Worm (Caenorhabditis elegans) whole organism, L4 larva: ENCODE data around the gene clc-33.

ENCODE experiments used
- F26F4.8 ChIP-seq: fragments of 200-800 bp; sonication (Bioruptor generic); conservative IDR thresholded peaks from 2 replicates; pipeline ENCODE4 v1.3.6; 2022; ENCODE audit warnings: missing genetic modification characterization, missing compliant biosample characterization
- ZK546.5 ChIP-seq, 2 experiments: sonication (generic microtip); optimal IDR thresholded peaks; 2 replicates each; lab custom pipeline; 2017; ENCODE audit warnings: missing biosample characterization in 2 of 2, missing genetic modification characterization in 2 of 2
- aly-2 ChIP-seq: sonication (generic microtip); optimal IDR thresholded peaks from 2 replicates; lab custom pipeline; 2018; ENCODE audit warnings: missing biosample characterization, missing genetic modification characterization
- ama-1 ChIP-seq: fragments of 150-350 bp; optimal IDR thresholded peaks from 2 replicates; lab custom pipeline; 2014; ENCODE audit warnings: inconsistent platforms, mixed read lengths
- attf-4 ChIP-seq: sonication (generic microtip); optimal IDR thresholded peaks from 3 replicates; lab custom pipeline; 2017; ENCODE audit warnings: missing biosample characterization, missing genetic modification characterization
- fos-1 ChIP-seq: fragments of 150-350 bp; optimal IDR thresholded peaks from 2 replicates; lab custom pipeline; 2014; ENCODE audit warnings: missing biosample characterization, missing genetic modification characterization
- hmg-1.1 ChIP-seq: fragments of 200-800 bp; sonication (Bioruptor generic); IDR thresholded peaks from 2 replicates; pipeline ENCODE4 v1.3.6; 2022; ENCODE audit warnings: missing genetic modification reagents, missing genetic modification characterization, missing compliant biosample characterization
- lsy-2 ChIP-seq, 2 experiments: fragments of 150-350 bp in 1 of 2; sonication (generic microtip) in 1 of 2; optimal IDR thresholded peaks; 2 replicates each; lab custom pipeline; 2014 to 2017; ENCODE audit warnings: missing biosample characterization in 2 of 2, missing genetic modification characterization in 2 of 2
- madf-5 ChIP-seq, 2 experiments: fragments of 200-800 bp; sonication (Bioruptor generic); IDR thresholded peaks; 2 replicates each; pipeline ENCODE4 v1.3.6; 2022; ENCODE audit warnings: missing compliant biosample characterization in 2 of 2, missing genetic modification characterization in 2 of 2
- nhr-77 ChIP-seq: fragments of 150-350 bp; optimal IDR thresholded peaks from 2 replicates; lab custom pipeline; 2014; ENCODE audit warnings: missing biosample characterization, missing genetic modification characterization
- set-16 ChIP-seq: fragments of 200-800 bp; sonication (Bioruptor generic); IDR thresholded peaks from 2 replicates; pipeline ENCODE4 v1.3.6; 2022; ENCODE audit warnings: missing genetic modification reagents, missing genetic modification characterization, missing compliant biosample characterization

ce11 chrII:869316-869715 lies 29.1 kb downstream of the clc-33 start:
- TF ChIP-seq lsy-2 (tag; optimal IDR thresholded peaks at IDR 0.05; lab: Kevin White, UChicago) = no peak
- no peak for TF ChIP-seq attf-4 (tag; lab: Kevin White, UChicago)
- TF ChIP-seq nhr-77 (tag; lab: Kevin White, UChicago) = no peak
- no peak for TF ChIP-seq madf-5 (GFP tag; IDR thresholded peaks at IDR 0.05; lab: Robert Waterston, UW)
- no peak for TF ChIP-seq ama-1 (lab: Kevin White, UChicago)
- no peak for TF ChIP-seq hmg-1.1
- TF ChIP-seq fos-1 = no peak
- TF ChIP-seq ZK546.5 (tag; optimal IDR thresholded peaks at IDR 0.05; lab: Kevin White, UChicago) = no peak
- TF ChIP-seq set-16 (GFP tag; lab: Robert Waterston, UW) = no peak
- no peak for TF ChIP-seq F26F4.8
- no peak for TF ChIP-seq aly-2
